Fruit fly (Drosophila melanogaster) Kc167 (cell line): ENCODE measurements around the gene CG32091.

Experiments
- Myc ChIP-seq: fragments of >200 bp; optimal IDR thresholded peaks from 2 replicates; lab custom pipeline; 2017; ENCODE audit warnings: missing external identifiers
- Sin3A ChIP-seq: fragments of >200 bp; optimal IDR thresholded peaks from 2 replicates; lab custom pipeline; 2018; ENCODE audit warnings: missing external identifiers
- h ChIP-seq: fragments of >200 bp; optimal IDR thresholded peaks from 3 replicates; lab custom pipeline; 2018; ENCODE audit warnings: missing external identifiers
- insv ChIP-seq: fragments of >200 bp; optimal IDR thresholded peaks from 3 replicates; lab custom pipeline; 2018; ENCODE audit warnings: missing external identifiers
- psq ChIP-seq: fragments of >200 bp; optimal IDR thresholded peaks from 2 replicates; lab custom pipeline; 2017; ENCODE audit warnings: missing external identifiers
- ttk ChIP-seq: sonication (Bioruptor generic); optimal IDR thresholded peaks from 2 replicates; lab custom pipeline; 2017; ENCODE audit warnings: missing external identifiers

CG32091 gene

DNA sequence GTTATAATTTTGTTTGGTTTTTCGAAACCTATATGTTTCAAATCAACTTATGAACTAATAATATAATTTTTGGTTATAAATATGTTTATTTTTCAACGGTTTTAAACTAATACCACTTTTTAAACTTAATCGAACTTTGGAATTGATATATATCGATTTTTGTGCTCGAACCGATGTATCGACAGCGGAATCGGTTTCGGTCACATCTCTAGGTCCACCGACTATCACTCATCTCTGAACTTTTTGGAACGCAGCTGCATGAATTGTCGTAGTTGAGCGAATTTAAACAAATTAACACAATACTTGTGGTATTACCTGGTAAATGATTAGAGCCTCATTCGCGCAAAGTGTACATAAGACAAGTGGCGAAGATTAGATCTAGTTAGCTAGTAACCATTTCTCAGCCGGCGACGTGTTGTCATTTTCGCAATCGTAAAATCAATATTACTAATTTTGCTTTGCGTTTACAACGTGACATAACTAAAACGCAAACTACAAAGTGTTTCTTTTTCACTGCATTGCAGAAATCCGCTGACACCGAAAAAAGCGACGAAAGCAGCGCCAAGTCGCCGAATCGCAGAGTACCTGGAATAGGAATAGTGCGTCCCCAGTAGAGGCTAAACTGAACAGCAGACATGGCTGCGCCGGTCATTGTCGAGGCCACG lies 3.2 kb upstream of the CG32091 start, which contains the start of gene Apt1:
Gene Apt1, plus strand, starts transcription at position 219 of the 665 bp plus-strand sequence.
- TF ChIP-seq Myc (lab: Kevin White, UChicago): no peak
- TF ChIP-seq h (lab: Kevin White, UChicago): no peak
- TF ChIP-seq ttk (lab: Kevin White, UChicago): no peak
- no peak for TF ChIP-seq psq (lab: Kevin White, UChicago)
- TF ChIP-seq Sin3A (lab: Kevin White, UChicago): no peak
- TF ChIP-seq insv (lab: Kevin White, UChicago): no peak

DNA sequence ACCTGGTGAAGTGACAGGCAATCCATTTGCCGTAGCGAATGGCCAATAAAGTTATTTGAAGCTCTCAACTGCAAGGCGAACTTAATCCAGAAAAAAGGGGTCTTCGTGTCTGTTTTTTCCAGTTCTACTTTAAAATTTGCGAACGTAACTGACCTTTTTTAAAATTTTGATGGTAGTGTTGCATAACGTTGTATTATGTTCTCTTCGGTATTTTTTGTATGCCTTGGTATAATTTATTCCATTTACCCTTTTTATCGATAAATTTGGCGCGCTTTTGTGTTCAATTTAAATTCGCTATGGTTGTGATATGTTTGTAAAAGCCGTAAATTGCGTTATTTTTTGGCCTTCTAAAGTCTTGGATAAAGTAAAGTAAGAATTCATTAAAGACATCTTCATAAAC lies 508 bp upstream of the CG32091 start:
- TF ChIP-seq Myc (lab: Kevin White, UChicago) (no peak), Sin3A (lab: Kevin White, UChicago) (no peak), insv (lab: Kevin White, UChicago) (no peak), h (lab: Kevin White, UChicago) (no peak), psq (lab: Kevin White, UChicago) (no peak), ttk (lab: Kevin White, UChicago) (no peak)

DNA sequence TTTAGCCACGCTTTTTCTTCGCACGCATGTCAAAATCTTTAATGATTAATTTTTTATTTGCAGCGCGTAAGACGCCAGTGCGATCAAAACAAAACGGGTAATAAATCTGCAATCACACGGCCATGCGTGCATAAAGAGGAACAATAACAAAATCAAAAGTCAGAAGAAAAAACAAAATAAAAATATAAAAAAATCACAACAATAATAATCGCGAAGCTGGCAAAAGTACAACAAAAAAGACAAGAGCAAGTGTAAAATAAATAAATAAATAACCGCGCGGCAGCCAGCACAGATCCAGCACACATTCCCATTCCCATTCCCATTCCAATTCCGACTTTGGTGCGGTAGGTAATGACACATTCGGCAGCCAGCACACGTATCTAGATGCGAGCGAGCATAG lies 3.4 kb downstream of the CG32091 start:
- no peak for TF ChIP-seq insv (lab: Kevin White, UChicago)
- TF ChIP-seq Myc (lab: Kevin White, UChicago): no peak
- no peak for TF ChIP-seq ttk (lab: Kevin White, UChicago)
- no peak for TF ChIP-seq h (lab: Kevin White, UChicago)
- TF ChIP-seq Sin3A (lab: Kevin White, UChicago): no peak
- no peak for TF ChIP-seq psq (lab: Kevin White, UChicago)

DNA sequence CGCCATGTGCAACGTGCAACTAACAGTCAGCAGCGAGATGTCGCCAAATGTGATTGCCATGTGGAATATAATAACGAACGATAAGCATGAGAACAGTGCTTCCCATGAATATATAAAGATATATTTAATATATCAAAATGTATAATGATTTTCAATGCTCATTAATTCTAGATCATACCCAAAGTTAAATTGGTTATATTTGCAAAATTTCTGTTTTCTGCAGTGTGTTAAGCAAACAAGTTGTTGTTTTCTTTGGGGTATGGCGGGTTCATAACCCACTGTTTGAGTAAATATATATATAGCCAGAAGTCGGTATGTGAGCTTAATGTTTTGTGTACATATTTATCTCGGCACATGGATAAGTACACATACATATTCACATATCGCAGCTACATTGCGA lies 5.6 kb downstream of the CG32091 start:
- TF ChIP-seq Myc (lab: Kevin White, UChicago) (no peak), Sin3A (lab: Kevin White, UChicago) (no peak), psq (lab: Kevin White, UChicago) (no peak), h (lab: Kevin White, UChicago) (no peak), ttk (lab: Kevin White, UChicago) (no peak), insv (lab: Kevin White, UChicago) (no peak)

DNA sequence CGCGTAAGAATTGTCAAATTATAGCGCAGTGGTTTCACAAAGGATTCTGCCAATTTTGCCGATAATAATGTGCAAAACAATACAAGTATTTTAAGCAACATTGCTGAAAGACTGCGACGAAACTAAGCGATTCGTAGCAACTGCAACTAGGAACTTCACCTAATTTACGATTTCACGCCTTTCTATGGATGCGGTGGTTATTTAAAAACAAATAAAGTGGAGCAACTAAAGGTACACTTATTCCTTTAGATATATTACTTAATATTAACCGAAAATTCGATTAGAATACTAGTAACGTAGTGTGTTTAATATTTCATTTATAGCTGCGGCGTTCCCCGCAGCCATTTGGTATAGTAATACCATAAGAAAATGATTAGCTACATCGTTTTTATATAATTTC lies 14.7 kb downstream of the CG32091 start, which contains the start of gene CG6071:
Gene CG6071, minus strand, starts transcription at position 101 of the 400 bp plus-strand sequence.
- TF ChIP-seq Sin3A (lab: Kevin White, UChicago) (no peak), Myc (lab: Kevin White, UChicago) (no peak), insv (lab: Kevin White, UChicago) (no peak), ttk (lab: Kevin White, UChicago) (no peak), h (lab: Kevin White, UChicago) (no peak), psq (lab: Kevin White, UChicago) (no peak)

DNA sequence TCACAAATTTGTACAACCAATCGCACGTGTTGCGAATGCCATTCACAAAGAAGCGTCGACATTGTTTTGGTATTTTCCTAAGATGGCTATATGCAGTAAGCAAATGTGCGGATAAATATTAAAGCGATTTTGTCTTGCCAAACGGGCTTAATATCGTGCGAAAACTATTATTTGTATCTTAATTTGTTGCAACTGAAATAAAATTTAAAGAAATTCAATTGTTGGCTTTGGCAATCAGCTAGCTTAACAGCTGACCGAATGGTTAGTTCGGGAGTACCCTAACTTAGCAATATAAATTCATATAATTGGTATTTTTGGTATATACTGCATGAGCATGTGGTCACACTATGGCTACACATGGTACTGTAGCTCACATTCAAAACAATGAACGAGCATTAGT lies 17.2 kb downstream of the CG32091 start, which contains the start of the genes RIOK1 and Polr3H:
Gene RIOK1, minus strand, starts transcription at position 65 of the 400 bp plus-strand sequence.
Gene Polr3H, plus strand, starts transcription at position 347 of the 400 bp plus-strand sequence.
- TF ChIP-seq Sin3A (lab: Kevin White, UChicago) (no peak), psq (lab: Kevin White, UChicago) (no peak), insv (lab: Kevin White, UChicago) (no peak), Myc (lab: Kevin White, UChicago) (no peak), ttk (lab: Kevin White, UChicago) (no peak), h (lab: Kevin White, UChicago) (no peak)

DNA sequence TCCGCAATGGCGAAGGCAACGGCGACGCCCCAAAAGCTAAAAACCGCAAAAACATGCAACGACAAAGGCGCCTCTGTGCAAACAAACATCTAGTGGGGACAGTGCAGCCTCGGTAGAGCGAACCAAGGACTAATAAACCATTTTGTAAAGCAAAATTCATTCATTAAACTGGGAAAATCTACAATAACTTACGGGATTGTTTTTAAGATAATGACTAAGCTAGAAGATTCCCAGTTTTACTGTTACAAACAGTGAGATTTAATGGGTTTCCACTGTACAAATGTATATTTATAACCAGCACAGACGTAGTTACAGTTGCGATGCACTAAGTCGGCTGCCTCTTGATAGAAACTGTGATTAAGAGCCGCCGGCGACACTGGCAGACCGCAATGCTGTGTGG lies 25.0 kb downstream of the CG32091 start:
- TF ChIP-seq ttk (lab: Kevin White, UChicago) (no peak), psq (lab: Kevin White, UChicago) (no peak), h (lab: Kevin White, UChicago) (no peak), Myc (lab: Kevin White, UChicago) (no peak), Sin3A (lab: Kevin White, UChicago) (no peak), insv (lab: Kevin White, UChicago) (no peak)

DNA sequence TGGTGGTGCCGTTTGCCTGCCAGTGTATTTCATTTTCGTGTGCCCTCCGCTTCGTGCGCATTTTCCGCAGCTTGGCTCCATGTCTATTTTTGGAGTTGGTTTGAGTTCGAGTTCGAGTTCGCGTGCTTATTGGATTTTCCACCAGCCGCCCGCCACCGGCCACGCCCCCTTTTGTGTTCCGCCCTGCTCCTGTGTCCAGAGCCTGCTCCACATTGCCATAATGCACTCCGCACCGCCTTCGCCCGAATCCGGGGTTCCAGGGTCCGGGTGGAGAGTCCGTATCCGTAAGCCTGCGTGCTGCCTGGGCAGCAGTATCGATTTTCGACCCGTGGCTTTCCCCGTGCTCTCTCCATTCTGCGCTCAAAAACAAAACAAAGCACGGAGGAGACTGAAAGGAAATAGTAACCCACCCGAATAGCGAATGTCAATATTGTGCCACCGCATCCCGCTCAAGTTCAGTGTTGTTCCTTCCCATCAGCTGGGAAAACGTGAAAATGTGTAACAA lies 47.2 kb downstream of the CG32091 start:
- TF ChIP-seq Myc (lab: Kevin White, UChicago): no peak
- no peak for TF ChIP-seq ttk (lab: Kevin White, UChicago)

DNA sequence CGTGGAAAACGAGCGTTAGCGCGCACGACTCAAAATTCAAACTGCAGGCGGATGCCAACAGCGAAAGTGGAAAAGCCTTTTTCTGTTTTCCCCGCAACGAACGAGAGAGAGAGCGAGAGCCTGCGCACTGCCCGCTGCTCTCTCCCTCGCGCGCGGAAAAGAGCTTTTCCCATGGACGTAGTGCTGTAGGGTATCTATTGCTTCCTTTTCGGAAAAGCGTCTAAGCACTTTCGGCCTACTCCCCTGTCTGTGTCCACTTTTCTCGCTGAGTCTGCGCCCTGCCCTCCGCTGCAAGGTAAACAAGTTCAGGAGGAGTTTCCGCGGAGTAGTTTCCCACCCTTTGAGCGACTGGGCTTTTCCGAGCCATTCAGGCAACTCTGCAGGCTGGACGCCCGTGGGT lies 49.1 kb downstream of the CG32091 start, which contains the start of gene CG32085:
Gene CG32085, minus strand, starts transcription at position 47 of the 400 bp plus-strand sequence.
- TF ChIP-seq Sin3A (lab: Kevin White, UChicago) (no peak), insv (lab: Kevin White, UChicago) (no peak), ttk (lab: Kevin White, UChicago) (no peak), Myc (lab: Kevin White, UChicago) (no peak), psq (lab: Kevin White, UChicago) (no peak), h (lab: Kevin White, UChicago) (no peak)

DNA sequence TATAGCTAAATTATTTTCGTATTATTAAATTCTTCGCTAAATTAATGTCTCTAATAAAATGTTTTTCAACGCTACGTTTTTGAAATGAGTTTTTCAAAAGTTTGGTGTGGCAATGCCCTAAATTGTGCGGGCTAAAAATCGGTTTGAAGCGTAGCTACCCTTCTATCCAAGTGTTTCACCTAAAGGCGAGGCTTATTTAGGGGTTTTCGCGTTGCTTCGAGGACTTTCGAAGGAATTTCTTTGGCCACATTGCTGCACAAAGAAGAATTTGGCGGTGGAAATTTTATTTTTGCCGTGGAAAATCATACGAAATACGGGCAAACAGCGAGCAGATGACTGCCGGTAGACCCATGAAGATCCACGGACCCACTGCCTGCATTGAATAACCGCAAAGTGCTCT lies 50.6 kb downstream of the CG32091 start, which contains the start of gene TfIIEalpha:
Gene TfIIEalpha, plus strand, starts transcription at position 245 of the 400 bp plus-strand sequence.
- no peak for TF ChIP-seq psq (lab: Kevin White, UChicago)
- TF ChIP-seq Sin3A (lab: Kevin White, UChicago): no peak
- no peak for TF ChIP-seq Myc (lab: Kevin White, UChicago)
- no peak for TF ChIP-seq ttk (lab: Kevin White, UChicago)
- no peak for TF ChIP-seq insv (lab: Kevin White, UChicago)
- TF ChIP-seq h (lab: Kevin White, UChicago): no peak

DNA sequence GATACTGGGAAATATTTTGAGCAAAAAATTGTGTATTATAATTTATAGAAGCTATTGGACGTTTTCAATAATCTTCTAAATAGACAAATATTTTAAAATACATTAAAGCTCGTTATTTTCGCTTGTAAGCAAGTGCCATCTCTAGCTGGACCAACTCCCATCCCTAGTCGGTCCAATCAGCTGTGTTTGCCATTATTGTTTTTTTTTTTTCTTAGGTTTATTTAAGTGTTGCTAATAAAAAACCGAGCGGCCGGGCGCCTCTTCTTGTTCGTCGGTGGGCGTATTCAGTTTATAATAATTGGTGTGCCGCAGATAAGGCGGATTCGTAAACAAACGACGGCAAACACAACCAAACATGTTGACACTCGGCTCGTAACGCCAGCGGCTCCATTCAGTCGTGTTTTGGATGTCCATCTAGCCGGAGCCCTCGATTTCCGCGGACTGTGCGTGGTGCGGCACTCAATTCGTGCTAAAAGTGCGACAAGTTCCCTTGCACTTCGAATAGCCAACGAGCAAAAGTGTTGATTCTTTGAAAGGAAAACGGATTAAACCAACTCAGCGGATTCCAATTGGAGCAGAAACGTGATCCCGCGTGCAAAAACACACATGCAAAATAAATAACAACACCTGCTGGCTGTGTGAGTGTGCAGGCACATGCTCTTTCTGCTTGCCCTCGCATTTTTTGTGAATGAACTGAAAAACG lies 52.8 kb downstream of the CG32091 start, which contains the start of gene Sugb:
Gene Sugb, plus strand, starts transcription at position 162 of the 703 bp plus-strand sequence.
- TF ChIP-seq insv (lab: Kevin White, UChicago) (no peak), Sin3A (lab: Kevin White, UChicago) (no peak), Myc (lab: Kevin White, UChicago) (no peak), psq (lab: Kevin White, UChicago) (no peak), ttk (lab: Kevin White, UChicago) (no peak), h (lab: Kevin White, UChicago) (no peak)
